Worm (Caenorhabditis elegans): Measurements from ENCODE around the gene srh-281.

DNA sequence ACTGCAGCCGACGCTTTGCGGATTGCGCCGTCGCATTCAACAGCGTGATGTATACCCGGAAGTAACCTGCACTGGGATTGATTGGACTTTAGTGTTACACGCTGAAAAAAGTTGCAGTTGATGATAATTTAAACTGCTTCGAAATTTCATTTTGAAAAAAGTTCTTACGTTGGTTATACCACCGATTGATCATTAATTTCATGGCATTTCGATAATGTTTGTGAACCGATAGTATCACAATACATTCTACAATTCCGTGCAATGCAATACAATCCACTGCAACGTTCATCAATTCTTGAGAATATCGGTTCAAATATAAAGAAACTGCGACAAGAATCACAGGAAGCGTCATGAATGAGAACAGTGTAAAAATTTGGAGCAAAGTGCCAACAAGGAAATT is 44.5 kb downstream of the srh-281 start, which contains the start of gene F21H7.3:
- TF ChIP-seq ama-1 (optimal IDR thresholded peaks at IDR 0.05) (no peak), hnd-1 (tag; optimal IDR thresholded peaks at IDR 0.05) (no peak), tbx-11 (GFP tag; IDR thresholded peaks at IDR 0.05) (no peak), scrt-1 (GFP tag; IDR thresholded peaks at IDR 0.05) (no peak), B0310.2 (tag; optimal IDR thresholded peaks at IDR 0.05) (no peak), hmbx-1 (tag; optimal IDR thresholded peaks at IDR 0.05) (no peak), tra-4 (tag; optimal IDR thresholded peaks at IDR 0.05) (no peak), F13C5.2 (tag; optimal IDR thresholded peaks at IDR 0.05) (no peak), aly-1 (tag; optimal IDR thresholded peaks at IDR 0.05) (no peak), flt-1 (GFP tag; IDR thresholded peaks at IDR 0.05) (no peak), ets-7 (tag; optimal IDR thresholded peaks at IDR 0.05) (no peak), hmg-4 (GFP tag; optimal IDR thresholded peaks at IDR 0.05) (no peak), ceh-36 (tag; optimal IDR thresholded peaks at IDR 0.05) (no peak)

All from whole organism, early embryonic.